Fruit fly (Drosophila melanogaster) whole organism: Measurements from ENCODE around the gene DIP2.

ENCODE experiments used
- EcR ChIP-seq, 2 experiments: fragments of >200 bp; optimal IDR thresholded peaks; 2 replicates each; lab custom pipeline; 2017; ENCODE audit warnings: missing biosample characterization in 2 of 2, missing genetic modification characterization in 2 of 2, missing genetic modification reagents in 2 of 2
- usp ChIP-seq: fragments of >200 bp; optimal IDR thresholded peaks from 2 replicates; lab custom pipeline; 2017; ENCODE audit warnings: missing biosample characterization, missing genetic modification characterization, mixed read lengths

DNA sequence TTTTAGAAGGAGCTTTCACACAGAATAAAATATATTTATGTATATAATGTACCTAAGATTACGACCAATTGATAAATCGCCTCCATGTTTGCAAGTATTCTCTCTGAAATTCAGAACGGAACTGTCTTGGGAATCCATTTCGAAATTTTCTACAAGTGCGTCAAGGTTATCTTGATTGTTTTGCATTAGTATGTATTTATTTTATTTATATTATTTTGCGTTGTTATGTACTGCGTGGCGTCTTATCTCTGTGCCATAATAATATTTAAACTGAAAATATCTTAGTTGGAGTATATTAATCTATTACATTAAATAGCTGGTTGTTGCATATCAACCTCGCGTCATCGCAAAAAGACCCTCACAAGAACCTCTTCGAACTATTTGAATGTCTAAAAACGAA is 26.2 kb downstream of the DIP2 start, which contains the start of gene CG42846:
- TF ChIP-seq usp (no peak), EcR (GFP tag; optimal IDR thresholded peaks at IDR 0.05; lab: Kevin White, UChicago) (no peak)
